Worm (Caenorhabditis elegans): Measurements from ENCODE around the gene F40A3.6.

F40A3.6 gene

DNA sequence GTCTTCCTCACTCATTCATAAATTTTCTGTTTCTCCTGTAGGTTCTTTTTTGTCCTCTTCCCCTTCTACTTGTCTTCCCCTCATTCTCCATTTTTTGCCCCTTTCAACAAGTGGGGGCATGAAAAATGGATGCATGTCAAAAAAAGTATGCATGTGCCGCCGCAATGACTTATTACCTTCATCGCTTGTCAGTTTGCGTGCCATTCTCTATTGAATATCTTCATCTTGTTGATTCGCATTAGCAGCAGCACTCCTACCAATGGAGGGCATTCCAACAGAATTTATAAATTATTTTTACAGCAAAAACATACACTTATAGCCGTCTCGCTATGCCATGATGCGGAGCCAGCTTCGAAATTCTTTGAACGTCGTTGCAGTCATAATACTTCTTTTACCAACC is 2.4 kb downstream of the F40A3.6 start, which contains the start of gene F40A3.1:
Gene F40A3.1, plus strand, starts transcription at position 301 of the 400 bp plus-strand sequence.
- TF ChIP-seq ztf-7 (tag; optimal IDR thresholded peaks at IDR 0.05) (no peak), unc-62 (GFP tag; optimal IDR thresholded peaks at IDR 0.05 in 1 of 2) (peak in 1 of 2 experiments; percentile 32), unc-62 (tag; optimal IDR thresholded peaks at IDR 0.05) (no peak), aha-1 (tag) (peak; percentile 29)

DNA sequence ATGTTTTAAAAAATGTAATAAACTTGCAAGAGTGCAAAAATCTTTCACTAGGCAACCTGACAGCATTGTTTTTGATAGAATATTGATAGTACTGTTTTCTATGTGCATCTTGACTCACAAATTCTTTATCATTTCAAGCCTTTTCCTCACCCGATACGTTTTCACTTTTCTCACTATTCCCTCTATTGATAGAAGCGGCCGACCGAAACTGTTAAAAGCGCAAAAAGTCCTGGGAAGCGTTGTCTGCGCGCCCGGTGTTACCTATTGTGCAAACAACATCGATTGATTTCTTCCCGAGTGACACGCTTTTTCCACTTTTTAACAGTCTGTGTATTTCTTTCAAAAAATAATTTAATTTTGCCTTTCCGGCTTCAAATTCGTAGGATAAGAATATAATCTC is 5.6 kb downstream of the F40A3.6 start:
- TF ChIP-seq nhr-237 (tag; optimal IDR thresholded peaks at IDR 0.05) (no peak), dmd-8 (GFP tag; IDR thresholded peaks at IDR 0.05) (no peak), nhr-10 (tag; optimal IDR thresholded peaks at IDR 0.05) (no peak), nhr-28 (tag; optimal IDR thresholded peaks at IDR 0.05) (peak; percentile 37), dve-1 (tag; optimal IDR thresholded peaks at IDR 0.05; ENCODE audit: insufficient read depth) (peak; percentile 43), hif-1 (tag; optimal IDR thresholded peaks at IDR 0.05) (no peak), daf-12 (tag; optimal IDR thresholded peaks at IDR 0.05) (no peak), lir-3 (tag; optimal IDR thresholded peaks at IDR 0.05) (no peak), set-16 (GFP tag; IDR thresholded peaks at IDR 0.05) (no peak), ceh-62 (tag; optimal IDR thresholded peaks at IDR 0.05) (no peak), lin-38 (GFP tag; IDR thresholded peaks at IDR 0.05) (no peak), ceh-32 (tag; optimal IDR thresholded peaks at IDR 0.05; ENCODE audit: poor library complexity) (no peak), mdl-1 (tag; optimal IDR thresholded peaks at IDR 0.05) (no peak), rbr-2 (tag; optimal IDR thresholded peaks at IDR 0.05) (no peak), snpc-1.2 (GFP tag; IDR thresholded peaks at IDR 0.05) (no peak), unc-62 (GFP tag; optimal IDR thresholded peaks at IDR 0.05 in 1 of 2) (no peak), unc-62 (tag; optimal IDR thresholded peaks at IDR 0.05) (no peak), sdz-12 (GFP tag; optimal IDR thresholded peaks at IDR 0.05) (no peak), spr-1 (tag; optimal IDR thresholded peaks at IDR 0.05) (no peak), nhr-77 (tag; optimal IDR thresholded peaks at IDR 0.05) (no peak), zfp-3 (GFP tag; conservative IDR thresholded peaks at IDR 0.05) (no peak), dpl-1 (GFP tag; optimal IDR thresholded peaks at IDR 0.05) (no peak), nhr-76 (tag; optimal IDR thresholded peaks at IDR 0.05) (no peak), F44E2.7 (GFP tag; IDR thresholded peaks at IDR 0.05) (no peak), nhr-6 (tag; optimal IDR thresholded peaks at IDR 0.05) (peak; percentile 9), T26A8.4 (GFP tag; IDR thresholded peaks at IDR 0.05) (no peak), vab-7 (GFP tag; IDR thresholded peaks at IDR 0.05) (no peak), skn-1 (tag; optimal IDR thresholded peaks at IDR 0.05) (no peak), ZK337.2 (GFP tag; IDR thresholded peaks at IDR 0.05) (no peak), F10B5.3 (tag; optimal IDR thresholded peaks at IDR 0.05) (no peak), dmd-6 (GFP tag; IDR thresholded peaks at IDR 0.05) (peak; percentile 45), ces-1 (GFP tag; optimal IDR thresholded peaks at IDR 0.05) (no peak), lin-39 (tag; optimal IDR thresholded peaks at IDR 0.05) (no peak), F37D6.2 (tag; optimal IDR thresholded peaks at IDR 0.05) (no peak), dmd-9 (GFP tag; IDR thresholded peaks at IDR 0.05) (no peak), mes-2 (tag; optimal IDR thresholded peaks at IDR 0.05; ENCODE audit: poor library complexity, severe bottlenecking) (peak; percentile 22), zfp-2 (tag; optimal IDR thresholded peaks at IDR 0.05) (no peak), daf-16 (GFP tag; optimal IDR thresholded peaks at IDR 0.05) (no peak), daf-16 (tag; optimal IDR thresholded peaks at IDR 0.05) (peak; percentile 69), D1046.2 (GFP tag; IDR thresholded peaks at IDR 0.05) (no peak), zag-1 (tag; optimal IDR thresholded peaks at IDR 0.05) (no peak), nhr-25 (tag; optimal IDR thresholded peaks at IDR 0.05; ENCODE audit: borderline replicate concordance, insufficient read depth) (no peak), F49E8.2 (tag; optimal IDR thresholded peaks at IDR 0.05; ENCODE audit: borderline replicate concordance) (no peak), ceh-28 (tag; optimal IDR thresholded peaks at IDR 0.05) (no peak), attf-4 (tag; optimal IDR thresholded peaks at IDR 0.05) (no peak), ceh-44 (GFP tag; IDR thresholded peaks at IDR 0.05) (no peak), hlh-30 (tag; optimal IDR thresholded peaks at IDR 0.05; ENCODE audit: insufficient read depth) (no peak), hlh-11 (tag; optimal IDR thresholded peaks at IDR 0.05) (peak; percentile 54), nhr-11 (tag; optimal IDR thresholded peaks at IDR 0.05) (no peak)

Measured in whole organism, L4 larva.